Fruit fly (Drosophila melanogaster) whole organism, adult: ENCODE results near the gene Mvl.

Experiments
- CG1620 ChIP-seq: fragments of 200-800 bp; sonication (Bioruptor generic); optimal IDR thresholded peaks from 2 replicates; lab custom pipeline; 2016; ENCODE audit warnings: missing biosample characterization, missing genetic modification characterization
- Clk ChIP-seq: fragments of 200-800 bp; sonication (Bioruptor generic); optimal IDR thresholded peaks from 2 replicates; lab custom pipeline; 2017; ENCODE audit warnings: missing biosample characterization, missing genetic modification characterization
- bab1 ChIP-seq: fragments of 200-800 bp; sonication (Bioruptor generic); optimal IDR thresholded peaks from 3 replicates; lab custom pipeline; 2019; ENCODE audit warnings: missing biosample characterization, mild to moderate bottlenecking, missing genetic modification characterization, moderate library complexity
- kay ChIP-seq: fragments of 200-800 bp; sonication (Bioruptor generic); peaks from one replicate; lab custom pipeline; 2016; ENCODE audit warnings: missing biosample characterization, missing genetic modification characterization, borderline replicate concordance

dm6 chr3R:21025508-21025907, 35.1 kb downstream of the Mvl start:
- TF ChIP-seq Clk (GFP tag; lab: Kevin White, UChicago) (no peak), bab1 (GFP tag; lab: Kevin White, UChicago) (no peak), kay (GFP tag; lab: Kevin White, UChicago) (no peak), CG1620 (no peak)
